Worm (Caenorhabditis elegans): ENCODE measurements around the gene F59A6.10.

The F59A6.10 gene

DNA sequence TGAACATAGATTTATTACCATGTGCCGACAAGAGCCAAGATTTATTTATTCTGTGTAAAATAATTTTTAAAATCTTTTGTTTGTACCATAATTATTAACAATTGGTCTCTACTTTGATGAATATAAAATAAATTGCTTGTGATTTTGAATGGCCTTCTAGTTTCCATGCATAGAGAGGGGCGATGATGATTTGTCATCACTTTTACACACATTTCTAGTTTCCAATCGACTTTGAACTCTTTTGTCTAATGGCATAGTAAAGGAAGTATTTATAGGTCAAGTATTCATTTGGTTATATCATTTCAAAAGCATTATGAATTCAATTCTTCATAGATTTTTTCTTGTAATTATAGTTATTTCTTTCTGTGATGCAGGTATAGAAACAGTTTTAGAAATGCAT lies at the start of gene F59A6.10:
Gene F59A6.10 (plus strand): TSS at position 301 of the 400 bp plus-strand sequence.
- TF ChIP-seq snpc-4 (tag; optimal IDR thresholded peaks at IDR 0.05) (no peak), lsy-2 (tag; optimal IDR thresholded peaks at IDR 0.05) (no peak)

DNA sequence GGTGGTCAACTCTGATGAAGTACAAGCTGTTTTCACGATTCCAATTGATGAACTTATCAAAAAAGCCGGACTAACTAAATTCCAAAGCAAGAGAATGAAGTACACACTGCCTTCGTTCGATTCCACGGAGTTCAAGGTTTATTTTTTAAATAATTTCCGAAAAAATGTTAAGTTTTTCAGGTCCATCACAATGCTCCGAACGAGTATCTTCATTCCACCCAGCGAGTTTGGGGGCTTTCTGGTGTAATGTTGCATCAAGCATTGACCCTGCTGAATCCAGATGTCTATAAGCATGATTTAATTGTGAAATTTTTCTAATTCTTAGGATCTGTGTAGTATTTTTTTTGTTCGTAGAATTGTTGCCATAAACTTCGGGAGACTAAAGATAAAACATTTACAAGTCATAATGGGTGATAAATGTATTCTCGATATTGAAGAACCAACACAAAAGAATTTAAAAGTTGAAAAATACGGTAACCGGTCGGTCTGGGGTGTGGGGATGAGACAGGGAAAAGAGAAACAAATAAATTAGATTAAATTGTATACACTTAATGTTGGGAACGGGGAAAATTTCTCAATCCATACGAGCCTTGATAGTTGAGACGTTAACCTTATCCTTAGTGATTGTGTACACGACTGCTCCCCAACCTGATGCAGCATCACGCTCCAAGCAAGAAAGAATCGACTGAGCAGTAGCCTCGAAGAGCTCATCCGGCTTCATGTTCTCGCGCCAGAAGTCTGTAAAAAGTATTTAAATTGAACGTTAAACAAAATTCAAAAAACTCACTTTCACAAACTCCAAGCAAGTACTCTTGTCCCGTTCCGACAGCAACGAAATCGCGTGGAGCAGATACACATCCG lies 49.4 kb upstream of the F59A6.10 start:
- TF ChIP-seq ceh-39 (tag; optimal IDR thresholded peaks at IDR 0.05) (no peak), ceh-83 (GFP tag; optimal IDR thresholded peaks at IDR 0.05) (no peak), ham-2 (GFP tag; optimal IDR thresholded peaks at IDR 0.05) (no peak), lin-32 (GFP tag; optimal IDR thresholded peaks at IDR 0.05) (no peak), lsy-2 (tag; optimal IDR thresholded peaks at IDR 0.05) (no peak), bed-3 (GFP tag; optimal IDR thresholded peaks at IDR 0.05) (no peak), M03D4.4 (tag; optimal IDR thresholded peaks at IDR 0.05) (no peak), snpc-4 (tag; optimal IDR thresholded peaks at IDR 0.05) (no peak), sem-2 (GFP tag; optimal IDR thresholded peaks at IDR 0.05) (no peak)

DNA sequence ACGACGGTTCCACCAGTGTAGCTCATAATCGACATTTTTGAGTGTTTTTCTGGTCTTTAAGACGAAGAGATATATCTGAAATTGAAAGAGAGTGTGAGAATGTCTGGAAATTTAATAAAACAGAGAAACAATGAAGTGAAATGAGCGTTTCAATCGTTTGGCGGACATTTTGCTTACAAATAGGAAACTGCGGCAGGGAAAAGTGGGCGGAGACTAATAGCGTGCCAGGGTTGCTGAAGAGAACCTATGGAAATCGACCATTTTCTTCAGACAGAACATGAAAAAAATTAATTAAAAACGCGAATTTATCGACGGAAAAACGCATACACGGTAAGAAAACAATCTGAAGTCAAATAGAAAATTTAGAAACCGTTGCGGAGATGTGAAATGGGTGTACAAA lies 48.4 kb upstream of the F59A6.10 start, which contains the start of gene pbs-3:
Gene pbs-3 (minus strand): TSS at position 75 of the 400 bp plus-strand sequence.
- TF ChIP-seq sptf-1 (tag; optimal IDR thresholded peaks at IDR 0.05) (peak; percentile 27), mep-1 (tag; optimal IDR thresholded peaks at IDR 0.05) (peak; percentile 82), nhr-76 (tag; optimal IDR thresholded peaks at IDR 0.05) (no peak), nhr-12 (tag; optimal IDR thresholded peaks at IDR 0.05) (no peak), lsy-2 (tag; optimal IDR thresholded peaks at IDR 0.05) (peak; percentile 62), nhr-237 (tag; optimal IDR thresholded peaks at IDR 0.05) (peak; percentile 72), hlh-1 (tag; optimal IDR thresholded peaks at IDR 0.05) (peak; percentile 26), lin-13 (tag; optimal IDR thresholded peaks at IDR 0.05) (peak; percentile 24), pha-4 (tag; optimal IDR thresholded peaks at IDR 0.05) (peak; percentile 19)

DNA sequence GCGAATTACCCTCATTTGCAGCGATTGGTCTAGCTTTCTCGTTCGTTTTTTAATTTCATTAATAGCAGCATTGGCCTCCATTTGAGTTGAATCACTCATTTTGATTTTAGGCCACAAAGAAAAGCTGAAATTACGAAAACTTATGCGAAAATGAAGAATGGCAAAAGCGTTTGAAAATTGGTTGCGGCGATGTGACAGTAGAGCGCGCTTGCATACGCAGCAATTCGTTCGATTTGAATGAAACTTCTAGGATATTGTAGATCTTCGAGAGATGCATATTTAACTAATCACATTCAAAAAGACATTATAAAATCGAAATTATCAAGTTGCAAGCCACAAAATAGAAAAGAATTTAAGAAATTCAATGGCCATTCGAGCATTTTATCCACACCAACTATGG lies 44.0 kb upstream of the F59A6.10 start, which contains the start of gene ulp-2:
Gene ulp-2 (minus strand): TSS at position 158 of the 400 bp plus-strand sequence.
- TF ChIP-seq ceh-43 (GFP tag; optimal IDR thresholded peaks at IDR 0.05) (no peak), hlh-1 (tag; optimal IDR thresholded peaks at IDR 0.05) (peak; percentile 6)

DNA sequence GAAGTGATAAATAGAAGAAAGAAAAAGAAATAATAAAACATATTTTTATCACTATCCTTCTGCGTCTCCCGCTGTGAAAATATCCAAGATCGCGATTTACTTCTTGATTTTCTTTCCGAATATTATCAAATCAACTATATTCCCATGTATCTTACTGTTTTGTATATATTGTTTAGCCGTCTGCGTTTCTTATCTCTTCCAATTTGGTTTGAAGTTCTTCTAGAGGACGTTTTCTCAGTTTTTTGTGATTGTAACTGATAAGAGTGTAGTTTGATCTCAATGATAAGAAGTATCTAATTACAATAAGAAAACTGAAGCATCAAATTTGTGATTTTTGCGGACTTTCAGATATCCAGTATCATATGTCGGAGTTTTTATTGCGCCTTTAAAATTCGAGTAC lies 43.1 kb upstream of the F59A6.10 start:
- no peak for TF ChIP-seq mep-1 (tag; optimal IDR thresholded peaks at IDR 0.05)
- TF ChIP-seq hlh-1 (tag; optimal IDR thresholded peaks at IDR 0.05) = no peak
- TF ChIP-seq ceh-39 (tag; optimal IDR thresholded peaks at IDR 0.05) = no peak
- TF ChIP-seq ham-2 (GFP tag; optimal IDR thresholded peaks at IDR 0.05) = no peak
- TF ChIP-seq ztf-11 (tag; optimal IDR thresholded peaks at IDR 0.05) = no peak
- no peak for TF ChIP-seq flh-1 (GFP tag; optimal IDR thresholded peaks at IDR 0.05)
- no peak for TF ChIP-seq bed-3 (GFP tag; optimal IDR thresholded peaks at IDR 0.05)
- TF ChIP-seq tbx-8 (GFP tag; optimal IDR thresholded peaks at IDR 0.05) = no peak
- TF ChIP-seq ceh-83 (GFP tag; optimal IDR thresholded peaks at IDR 0.05) = no peak
- no peak for TF ChIP-seq lin-32 (GFP tag; optimal IDR thresholded peaks at IDR 0.05)
- no peak for TF ChIP-seq snpc-4 (tag; optimal IDR thresholded peaks at IDR 0.05)
- no peak for TF ChIP-seq unc-120 (tag; optimal IDR thresholded peaks at IDR 0.05; ENCODE audit: poor library complexity, severe bottlenecking)
- TF ChIP-seq lsy-2 (tag; optimal IDR thresholded peaks at IDR 0.05) = no peak
- TF ChIP-seq zip-8 (tag; optimal IDR thresholded peaks at IDR 0.05) = no peak
- TF ChIP-seq lin-13 (tag; optimal IDR thresholded peaks at IDR 0.05) = no peak

DNA sequence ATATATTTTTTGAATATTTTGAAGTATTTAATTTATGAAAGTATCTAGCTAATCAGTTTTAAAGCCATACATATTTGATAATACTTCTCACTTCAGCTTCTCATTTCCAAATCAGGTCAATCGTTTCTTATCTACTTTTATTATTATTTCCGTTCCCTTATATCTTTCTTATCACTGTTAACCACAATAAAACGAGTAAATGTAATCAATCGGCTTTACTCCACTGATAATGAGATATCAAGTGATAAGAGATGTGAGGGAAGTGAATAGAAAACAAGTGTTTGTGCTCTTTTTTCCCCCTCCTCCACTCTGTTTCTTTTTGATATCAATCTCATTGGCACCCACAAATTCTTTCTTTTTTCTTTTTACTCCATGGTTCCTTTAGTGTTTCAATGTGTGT lies 37.2 kb upstream of the F59A6.10 start:
- TF ChIP-seq zip-8 (tag; optimal IDR thresholded peaks at IDR 0.05) = no peak
- TF ChIP-seq mls-2 (tag; optimal IDR thresholded peaks at IDR 0.05) = no peak
- TF ChIP-seq ceh-43 (GFP tag; optimal IDR thresholded peaks at IDR 0.05) = no peak
- TF ChIP-seq hlh-1 (tag; optimal IDR thresholded peaks at IDR 0.05) = no peak
- TF ChIP-seq ceh-39 (tag; optimal IDR thresholded peaks at IDR 0.05) = no peak
- TF ChIP-seq lsy-2 (tag; optimal IDR thresholded peaks at IDR 0.05) = no peak
- TF ChIP-seq cnd-1 (tag; optimal IDR thresholded peaks at IDR 0.05) = no peak
- no peak for TF ChIP-seq nhr-2 (tag; optimal IDR thresholded peaks at IDR 0.05)
- TF ChIP-seq pha-4 (tag; optimal IDR thresholded peaks at IDR 0.05) = no peak
- no peak for TF ChIP-seq ham-2 (GFP tag; optimal IDR thresholded peaks at IDR 0.05)
- no peak for TF ChIP-seq sem-2 (GFP tag; optimal IDR thresholded peaks at IDR 0.05)
- TF ChIP-seq sptf-1 (tag; optimal IDR thresholded peaks at IDR 0.05) = no peak
- TF ChIP-seq lin-13 (tag; optimal IDR thresholded peaks at IDR 0.05) = no peak
- TF ChIP-seq mab-5 (tag; optimal IDR thresholded peaks at IDR 0.05) = no peak
- no peak for TF ChIP-seq lin-32 (GFP tag; optimal IDR thresholded peaks at IDR 0.05)
- TF ChIP-seq unc-39 (tag; optimal IDR thresholded peaks at IDR 0.05) = no peak
- TF ChIP-seq flh-1 (GFP tag; optimal IDR thresholded peaks at IDR 0.05) = no peak
- TF ChIP-seq elt-3 (tag; optimal IDR thresholded peaks at IDR 0.05) = no peak
- no peak for TF ChIP-seq blmp-1 (tag; optimal IDR thresholded peaks at IDR 0.05)
- no peak for TF ChIP-seq unc-120 (tag; optimal IDR thresholded peaks at IDR 0.05; ENCODE audit: poor library complexity, severe bottlenecking)

Measured in whole organism, mixed stage, embryonic.